Fruit fly (Drosophila melanogaster): ENCODE data around the gene zfh1.

DNA sequence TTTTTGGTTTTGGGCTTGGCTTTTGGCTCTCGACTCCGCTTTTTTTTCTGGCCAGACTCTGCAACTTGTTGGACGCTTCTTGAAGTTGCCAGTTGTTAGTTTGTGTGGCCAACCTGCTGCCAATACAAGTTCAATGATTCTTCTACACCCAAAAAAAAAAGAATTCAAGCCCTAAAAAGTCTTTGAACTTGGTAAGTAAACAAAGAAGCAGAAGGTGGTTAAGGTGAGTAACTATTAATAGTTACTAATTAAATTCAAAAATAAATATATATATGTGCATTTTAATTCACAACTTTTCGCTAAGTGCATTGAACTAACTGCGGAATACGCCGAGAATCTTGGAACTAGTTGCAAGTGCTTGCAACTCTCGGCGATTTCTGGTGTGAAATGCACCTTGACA is 67.4 kb downstream of the zfh1 start:
- TF ChIP-seq Ets97D (GFP tag; optimal IDR thresholded peaks at IDR 0.05): no peak
- no peak for TF ChIP-seq CG18262 (tag; optimal IDR thresholded peaks at IDR 0.05)
- no peak for TF ChIP-seq CG4360 (GFP tag; IDR thresholded peaks at IDR 0.05)
- TF ChIP-seq CG4617 (GFP tag; optimal IDR thresholded peaks at IDR 0.05; ENCODE audit: borderline replicate concordance): no peak
- no peak for TF ChIP-seq CG6254 (GFP tag; optimal IDR thresholded peaks at IDR 0.05)
- no peak for TF ChIP-seq CG6654 (GFP tag; optimal IDR thresholded peaks at IDR 0.05)
- TF ChIP-seq CG12744 (GFP tag; optimal IDR thresholded peaks at IDR 0.05): no peak
